Fruit fly (Drosophila melanogaster) whole organism, embryonic: ENCODE measurements around the gene Nprl3.

Source experiments
- CG10431 ChIP-seq: fragments of 200-800 bp; sonication (Bioruptor generic); optimal IDR thresholded peaks from 3 replicates; lab custom pipeline; 2018; ENCODE audit warnings: missing biosample characterization, mild to moderate bottlenecking, missing genetic modification characterization
- CG12071 ChIP-seq: fragments of 200-800 bp; sonication (Bioruptor generic); optimal IDR thresholded peaks from 3 replicates; lab custom pipeline; 2018; ENCODE audit warnings: missing biosample characterization, mild to moderate bottlenecking, missing genetic modification characterization
- CG1233 ChIP-seq: fragments of 200-800 bp; sonication (Bioruptor generic); optimal IDR thresholded peaks from 4 replicates; lab custom pipeline; 2018; ENCODE audit warnings: missing biosample characterization, mild to moderate bottlenecking, missing genetic modification characterization
- CG13123 ChIP-seq: fragments of 200-800 bp; sonication (Bioruptor generic); optimal IDR thresholded peaks from 2 replicates; lab custom pipeline; 2016; ENCODE audit warnings: missing biosample characterization, missing genetic modification characterization
- CG17328 ChIP-seq: fragments of 200-800 bp; sonication (Bioruptor generic); IDR thresholded peaks from 2 replicates; pipeline ENCODE4 v1.3.6; 2022; ENCODE audit warnings: missing biosample characterization, missing genetic modification characterization
- CG17385 ChIP-seq: fragments of 200-800 bp; sonication (Bioruptor generic); optimal IDR thresholded peaks from 3 replicates; lab custom pipeline; 2018; ENCODE audit warnings: missing biosample characterization, mild to moderate bottlenecking, missing genetic modification characterization
- CG17568 ChIP-seq: fragments of 200-800 bp; sonication (Bioruptor generic); optimal IDR thresholded peaks from 2 replicates; lab custom pipeline; 2018; ENCODE audit warnings: missing biosample characterization, mild to moderate bottlenecking, missing genetic modification characterization, moderate library complexity
- CG17829 ChIP-seq: fragments of 200-800 bp; optimal IDR thresholded peaks from 2 replicates; lab custom pipeline; 2019; ENCODE audit warnings: missing biosample characterization, mild to moderate bottlenecking, missing genetic modification characterization, moderate library complexity
- CG18619 ChIP-seq: fragments of 200-800 bp; sonication (Bioruptor generic); optimal IDR thresholded peaks from 3 replicates; lab custom pipeline; 2017; ENCODE audit warnings: missing biosample characterization, mild to moderate bottlenecking, missing genetic modification characterization
- CG18764 ChIP-seq: fragments of 200-800 bp; sonication (Bioruptor generic); optimal IDR thresholded peaks from 3 replicates; lab custom pipeline; 2016; ENCODE audit warnings: missing biosample characterization, missing genetic modification characterization
- CG33557 ChIP-seq: fragments of 200-800 bp; sonication (Bioruptor generic); optimal IDR thresholded peaks from 2 replicates; lab custom pipeline; 2019; ENCODE audit warnings: missing biosample characterization, mild to moderate bottlenecking, missing genetic modification characterization, moderate library complexity
- CG34224 ChIP-seq: fragments of 200-800 bp; sonication (Bioruptor generic); IDR thresholded peaks from 3 replicates; pipeline ENCODE4 v1.3.6; 2022; ENCODE audit warnings: missing biosample characterization, missing genetic modification characterization; ENCODE audit not compliant: partially characterized antibody
- CG3847 ChIP-seq: fragments of 200-800 bp; sonication (Bioruptor generic); IDR thresholded peaks from 2 replicates; pipeline ENCODE4 v1.3.6; 2022; ENCODE audit warnings: missing biosample characterization, missing genetic modification characterization
- CG3995 ChIP-seq: fragments of 200-800 bp; sonication (Bioruptor generic); optimal IDR thresholded peaks from 3 replicates; lab custom pipeline; 2016; ENCODE audit warnings: missing biosample characterization, missing genetic modification characterization
- CG4424 ChIP-seq: fragments of 200-800 bp; sonication (Bioruptor generic); optimal IDR thresholded peaks from 3 replicates; lab custom pipeline; 2016; ENCODE audit warnings: missing biosample characterization, missing genetic modification characterization
- CG4617 ChIP-seq: fragments of 200-800 bp; sonication (Bioruptor generic); optimal IDR thresholded peaks from 3 replicates; lab custom pipeline; 2016; ENCODE audit warnings: missing biosample characterization, missing genetic modification characterization, borderline replicate concordance
- CG8089 ChIP-seq: fragments of 200-800 bp; sonication (Bioruptor generic); optimal IDR thresholded peaks from 3 replicates; lab custom pipeline; 2016; ENCODE audit warnings: missing biosample characterization, missing genetic modification characterization
- CG8765 ChIP-seq: fragments of 200-800 bp; sonication (Bioruptor generic); IDR thresholded peaks from 2 replicates; pipeline ENCODE4 v1.3.6; 2022; ENCODE audit warnings: missing biosample characterization, missing genetic modification characterization
- CTCF ChIP-seq: fragments of 200-800 bp; sonication (Bioruptor generic); optimal IDR thresholded peaks from 2 replicates; lab custom pipeline; 2017; ENCODE audit warnings: missing biosample characterization, mild to moderate bottlenecking, missing genetic modification characterization, moderate library complexity
- D ChIP-seq, 2 experiments: fragments of 200-800 bp in 1 of 2; fragments of >200 bp in 1 of 2; sonication (Bioruptor generic) in 1 of 2; optimal IDR thresholded peaks; 2 replicates in 1 of 2; 3 replicates in 1 of 2; lab custom pipeline; 2017; ENCODE audit warnings: mild to moderate bottlenecking in 1 of 2, missing biosample characterization in 1 of 2, missing genetic modification characterization in 1 of 2, missing genetic modification reagents in 1 of 2
- Drgx ChIP-seq: fragments of 200-800 bp; sonication (Bioruptor generic); IDR thresholded peaks from 2 replicates; pipeline ENCODE4 v1.3.6; 2022; ENCODE audit warnings: missing biosample characterization, missing genetic modification characterization
- Ets65A ChIP-seq: fragments of 200-800 bp; sonication (Bioruptor generic); peaks from one replicate; lab custom pipeline; 2016; ENCODE audit warnings: missing biosample characterization, missing genetic modification characterization
- Fer3 ChIP-seq: fragments of 200-800 bp; sonication (Bioruptor generic); optimal IDR thresholded peaks from 2 replicates; lab custom pipeline; 2018; ENCODE audit warnings: missing biosample characterization, mild to moderate bottlenecking, missing genetic modification characterization, moderate library complexity
- HHEX ChIP-seq: fragments of 200-800 bp; sonication (Bioruptor generic); optimal IDR thresholded peaks from 3 replicates; lab custom pipeline; 2017; ENCODE audit warnings: missing biosample characterization, mild to moderate bottlenecking, missing genetic modification characterization, missing genetic modification reagents
- Hey ChIP-seq: fragments of 200-800 bp; sonication (Bioruptor generic); optimal IDR thresholded peaks from 3 replicates; lab custom pipeline; 2018; ENCODE audit warnings: missing biosample characterization, mild to moderate bottlenecking, missing genetic modification characterization
- HmgD ChIP-seq: fragments of 200-800 bp; sonication (Bioruptor generic); optimal IDR thresholded peaks from 3 replicates; lab custom pipeline; 2016; ENCODE audit warnings: missing biosample characterization, missing genetic modification characterization
- Max ChIP-seq: fragments of 200-800 bp; sonication (Bioruptor generic); optimal IDR thresholded peaks from 2 replicates; lab custom pipeline; 2016; ENCODE audit warnings: missing biosample characterization, mild to moderate bottlenecking, missing genetic modification characterization
- Meics ChIP-seq: fragments of 200-800 bp; sonication (Bioruptor generic); optimal IDR thresholded peaks from 2 replicates; lab custom pipeline; 2017; ENCODE audit warnings: missing biosample characterization, mild to moderate bottlenecking, missing genetic modification characterization
- Rfx ChIP-seq: fragments of 200-800 bp; sonication (Bioruptor generic); IDR thresholded peaks from 2 replicates; pipeline ENCODE4 v1.3.6; 2022; ENCODE audit warnings: missing biosample characterization, missing genetic modification characterization
- YL-1 ChIP-seq: fragments of 200-800 bp; sonication (Bioruptor generic); optimal IDR thresholded peaks from 3 replicates; lab custom pipeline; 2017; ENCODE audit warnings: missing biosample characterization, mild to moderate bottlenecking, missing genetic modification characterization
- caup ChIP-seq: fragments of 200-800 bp; sonication (Bioruptor generic); optimal IDR thresholded peaks from 3 replicates; lab custom pipeline; 2017; ENCODE audit warnings: missing biosample characterization, mild to moderate bottlenecking, missing genetic modification characterization, moderate library complexity; ENCODE audit not compliant: severe bottlenecking
- cg ChIP-seq: fragments of 200-800 bp; sonication (Bioruptor generic); optimal IDR thresholded peaks from 3 replicates; lab custom pipeline; 2019; ENCODE audit warnings: missing biosample characterization, mild to moderate bottlenecking, missing genetic modification characterization, moderate library complexity
- dm ChIP-seq: fragments of 200-800 bp; sonication (Bioruptor generic); optimal IDR thresholded peaks from 3 replicates; lab custom pipeline; 2016; ENCODE audit warnings: missing biosample characterization, missing genetic modification characterization
- dysf ChIP-seq: fragments of 200-800 bp; sonication (Bioruptor generic); IDR thresholded peaks from 3 replicates; pipeline ENCODE4 v1.3.6; 2022; ENCODE audit warnings: missing biosample characterization, missing genetic modification characterization
- eve ChIP-seq, 2 experiments: fragments of >200 bp; optimal IDR thresholded peaks; 2 replicates each; lab custom pipeline; 2017; ENCODE audit warnings: missing biosample characterization in 2 of 2, missing genetic modification characterization in 2 of 2
- jumu ChIP-seq: fragments of 200-800 bp; sonication (Bioruptor generic); optimal IDR thresholded peaks from 3 replicates; lab custom pipeline; 2016; ENCODE audit warnings: missing biosample characterization, missing genetic modification characterization
- lov ChIP-seq, 2 experiments: fragments of 200-800 bp in 1 of 2; fragments of >200 bp in 1 of 2; sonication (Bioruptor generic) in 1 of 2; IDR thresholded peaks in 1 of 2; optimal IDR thresholded peaks in 1 of 2; 2 replicates in 1 of 2; 3 replicates in 1 of 2; pipeline versions ENCODE4 v1.3.6 to Lab custom; 2017 to 2022; ENCODE audit warnings: missing biosample characterization in 1 of 2, missing genetic modification characterization in 1 of 2
- nerfin-2 ChIP-seq: fragments of 200-800 bp; sonication (Bioruptor generic); IDR thresholded peaks from 2 replicates; pipeline ENCODE4 v1.3.6; 2022; ENCODE audit warnings: missing biosample characterization, missing genetic modification characterization; ENCODE audit not compliant: partially characterized antibody
- nmo ChIP-seq: fragments of 200-800 bp; sonication (Bioruptor generic); optimal IDR thresholded peaks from 2 replicates; lab custom pipeline; 2018; ENCODE audit warnings: missing biosample characterization, mild to moderate bottlenecking, missing genetic modification characterization, moderate library complexity
- onecut ChIP-seq: fragments of 200-800 bp; sonication (Bioruptor generic); IDR thresholded peaks from 2 replicates; pipeline ENCODE4 v1.3.6; 2022; ENCODE audit warnings: missing biosample characterization, missing genetic modification characterization
- phol ChIP-seq: fragments of 200-800 bp; sonication (Bioruptor generic); optimal IDR thresholded peaks from 3 replicates; lab custom pipeline; 2018; ENCODE audit warnings: missing biosample characterization, mild to moderate bottlenecking, missing genetic modification characterization, moderate library complexity
- psq ChIP-seq: fragments of 200-800 bp; sonication (Bioruptor generic); optimal IDR thresholded peaks from 2 replicates; lab custom pipeline; 2017; ENCODE audit warnings: missing biosample characterization, missing genetic modification characterization
- rib ChIP-seq: fragments of 200-800 bp; sonication (Bioruptor generic); IDR thresholded peaks from 2 replicates; pipeline ENCODE4 v1.3.6; 2022; ENCODE audit warnings: missing biosample characterization, missing genetic modification characterization
- salm ChIP-seq: fragments of 200-800 bp; sonication (Bioruptor generic); optimal IDR thresholded peaks from 2 replicates; lab custom pipeline; 2018; ENCODE audit warnings: missing biosample characterization, mild to moderate bottlenecking, missing genetic modification characterization
- seq ChIP-seq: fragments of 200-800 bp; sonication (Bioruptor generic); IDR thresholded peaks from 2 replicates; pipeline ENCODE4 v1.3.6; 2022; ENCODE audit warnings: missing biosample characterization, missing genetic modification characterization
- sima ChIP-seq: fragments of 200-800 bp; sonication (Bioruptor generic); optimal IDR thresholded peaks from 2 replicates; lab custom pipeline; 2016; ENCODE audit warnings: missing biosample characterization, missing genetic modification characterization
- slbo ChIP-seq: fragments of 200-800 bp; sonication (Bioruptor generic); IDR thresholded peaks from 2 replicates; pipeline ENCODE4 v1.3.6; 2022; ENCODE audit warnings: missing biosample characterization, missing genetic modification characterization
- twi ChIP-seq: fragments of 200-800 bp; optimal IDR thresholded peaks from 2 replicates; lab custom pipeline; 2019; ENCODE audit warnings: missing biosample characterization, mild to moderate bottlenecking, missing genetic modification characterization, moderate library complexity

Nprl3 gene

DNA sequence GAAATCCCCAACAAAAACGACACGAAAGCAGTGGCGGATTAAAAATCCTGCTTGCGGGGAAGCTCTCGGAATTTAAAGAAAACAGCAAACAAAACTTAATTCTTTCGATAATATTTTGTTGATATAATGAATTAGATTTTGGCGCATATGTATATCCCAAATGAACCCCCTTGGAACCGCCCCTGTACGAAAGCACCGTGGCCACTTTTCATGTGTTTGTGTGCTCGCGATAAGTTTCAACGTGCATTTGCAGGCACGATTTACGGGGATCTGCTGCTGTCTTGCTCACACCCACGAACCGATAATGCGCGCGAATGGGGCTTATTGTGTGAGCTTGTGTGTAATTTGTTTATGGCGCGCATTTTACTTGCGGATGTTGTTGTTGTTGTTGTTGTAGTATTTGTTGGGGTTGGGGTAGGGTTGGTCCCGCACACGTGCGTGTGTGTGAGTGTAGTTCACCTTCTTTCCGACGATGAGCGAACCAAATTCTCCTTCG lies 3.3 kb upstream of the Nprl3 start (continued):
- TF ChIP-seq CG8765 (GFP tag; lab: Robert Waterston, UW) (peak; percentile 80), CG18764 (GFP tag; lab: Kevin White, UChicago) (peak; percentile 91), CG18619 (GFP tag; lab: Kevin White, UChicago) (peak; percentile 94), caup (GFP tag; lab: Kevin White, UChicago) (peak; percentile 95), sima (peak; percentile 69), salm (tag; lab: Kevin White, UChicago) (peak; percentile 91), CG8089 (GFP tag; lab: Kevin White, UChicago) (peak; percentile 91), HmgD (GFP tag; lab: Kevin White, UChicago) (peak; percentile 87), CG4424 (GFP tag; lab: Kevin White, UChicago) (peak; percentile 94)

DNA sequence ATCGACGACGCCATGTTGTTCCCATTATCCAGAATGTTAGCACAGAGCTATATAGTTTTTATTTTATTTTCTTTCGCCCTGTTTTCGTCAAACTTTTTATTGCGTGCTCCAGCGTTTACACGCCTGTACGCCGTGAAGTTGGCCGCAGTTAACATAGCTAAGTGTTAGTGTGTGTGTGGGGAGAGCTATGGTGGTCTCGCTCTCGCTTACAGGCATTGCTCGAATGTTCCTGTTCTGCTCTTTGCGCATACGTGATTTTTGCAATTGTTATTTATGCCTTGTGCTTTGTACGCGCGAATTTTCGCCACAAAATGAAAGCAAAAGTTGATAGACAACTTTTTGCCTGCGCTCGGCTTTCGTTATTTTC lies 2.3 kb upstream of the Nprl3 start:
- TF ChIP-seq CG17568 (GFP tag; lab: Kevin White, UChicago) (peak; percentile 16), HHEX (GFP tag; lab: Kevin White, UChicago) (peak; percentile 39), cg (GFP tag; lab: Kevin White, UChicago) (peak; percentile 91), Ets65A (GFP tag; lab: Kevin White, UChicago) (peak; percentile 40), Meics (GFP tag; lab: Kevin White, UChicago) (peak; percentile 18), Drgx (GFP tag; lab: Robert Waterston, UW) (peak; percentile 37; the same call in 1 of the 2 replicates), YL-1 (peak; percentile 92), Max (peak; percentile 15), CG17829 (peak; percentile 9), CG17385 (GFP tag; lab: Kevin White, UChicago) (peak; percentile 64), seq (GFP tag; lab: Robert Waterston, UW) (peak; percentile 9; the same call in 1 of the 2 replicates), D (optimal IDR thresholded peaks at IDR 0.05; lab: Kevin White, UChicago) (no peak), D (GFP tag; optimal IDR thresholded peaks at IDR 0.05; lab: Kevin White, UChicago) (no peak), CG17328 (GFP tag; lab: Robert Waterston, UW) (peak; percentile 32; the same call in 1 of the 2 replicates), CG4617 (GFP tag; lab: Kevin White, UChicago) (peak; percentile 56), Hey (tag; lab: Kevin White, UChicago) (peak; percentile 2), dm (GFP tag; lab: Kevin White, UChicago) (peak; percentile 41), Fer3 (no peak), CG34224 (GFP tag; lab: Robert Waterston, UW) (peak; percentile 46; the same call in 2 of the 3 replicates), CTCF (GFP tag; lab: Kevin White, UChicago) (no peak), CG33557 (GFP tag; lab: Kevin White, UChicago) (peak; percentile 37), CG10431 (GFP tag; lab: Kevin White, UChicago) (peak; percentile 48), dysf (peak; percentile 5; the same call in 1 of the 3 replicates), psq (peak; percentile 99), Rfx (GFP tag; lab: Robert Waterston, UW) (peak; percentile 52), CG12071 (GFP tag; lab: Kevin White, UChicago) (peak; percentile 34), jumu (GFP tag; lab: Kevin White, UChicago) (no peak), onecut (GFP tag; lab: Robert Waterston, UW) (peak; percentile 22; the same call in 1 of the 2 replicates), nerfin-2 (GFP tag; lab: Robert Waterston, UW) (peak; percentile 42; the same call in 1 of the 2 replicates), rib (GFP tag; lab: Robert Waterston, UW) (peak; percentile 98), eve (GFP tag; optimal IDR thresholded peaks at IDR 0.05; lab: Kevin White, UChicago) (no peak), phol (peak; percentile 43), lov (optimal IDR thresholded peaks at IDR 0.05; lab: Kevin White, UChicago) (no peak), lov (GFP tag; IDR thresholded peaks at IDR 0.05; lab: Robert Waterston, UW) (peak; percentile 82; the same call in 2 of the 3 replicates), CG3847 (peak; percentile 5; the same call in 1 of the 2 replicates), CG3995 (GFP tag; lab: Kevin White, UChicago) (peak; percentile 82), twi (tag; lab: Kevin White, UChicago) (no peak), CG13123 (GFP tag; lab: Kevin White, UChicago) (peak; percentile 25), CG1233 (GFP tag; lab: Kevin White, UChicago) (peak; percentile 41), slbo (GFP tag; lab: Robert Waterston, UW) (peak; percentile 21; the same call in 1 of the 2 replicates), nmo (GFP tag; lab: Kevin White, UChicago) (peak; percentile 38)
